Worm (Caenorhabditis elegans) whole organism, midembryonic: ENCODE measurements around the gene F45E1.4.

Experiments
- T22C8.4 ChIP-seq: fragments of 200-800 bp; sonication (Bioruptor generic); IDR thresholded peaks from 2 replicates; pipeline ENCODE4 v1.3.6; 2022; ENCODE audit warnings: missing genetic modification characterization, missing compliant biosample characterization
- cog-1 ChIP-seq: sonication (generic microtip); optimal IDR thresholded peaks from 2 replicates; lab custom pipeline; 2016; ENCODE audit warnings: missing genetic modification characterization, missing compliant biosample characterization
- flt-1 ChIP-seq: fragments of 200-800 bp; sonication (Bioruptor generic); IDR thresholded peaks from 2 replicates; pipeline ENCODE4 v1.3.6; 2022; ENCODE audit warnings: missing genetic modification characterization, missing compliant biosample characterization
- klf-2 ChIP-seq: fragments of 200-800 bp; sonication (Bioruptor generic); conservative IDR thresholded peaks from 2 replicates; pipeline ENCODE4 v1.3.6; 2022; ENCODE audit warnings: missing genetic modification reagents, missing genetic modification characterization, missing compliant biosample characterization
- med-1 ChIP-seq: sonication (generic microtip); optimal IDR thresholded peaks from 2 replicates; lab custom pipeline; 2017; ENCODE audit warnings: missing genetic modification characterization, mild to moderate bottlenecking, missing compliant biosample characterization, antibody characterized with exemption, missing genetic modification reagents; ENCODE audit not compliant: insufficient read depth
- ref-1 ChIP-seq: fragments of 200-800 bp; sonication (Bioruptor generic); conservative IDR thresholded peaks from 2 replicates; pipeline ENCODE4 v1.3.6; 2022; ENCODE audit warnings: missing genetic modification reagents, missing genetic modification characterization, missing compliant biosample characterization
- tab-1 ChIP-seq: fragments of 200-800 bp; sonication (Bioruptor generic); IDR thresholded peaks from 2 replicates; pipeline ENCODE4 v1.3.6; 2022; ENCODE audit warnings: missing genetic modification characterization, missing compliant biosample characterization
- ztf-23 ChIP-seq: fragments of 200-800 bp; sonication (Bioruptor generic); IDR thresholded peaks from 2 replicates; pipeline ENCODE4 v1.3.6; 2022; ENCODE audit warnings: missing genetic modification reagents, missing genetic modification characterization, missing compliant biosample characterization
- ztf-29 ChIP-seq: fragments of 200-800 bp; sonication (Bioruptor generic); IDR thresholded peaks from 2 replicates; pipeline ENCODE4 v1.3.6; 2022; ENCODE audit warnings: missing genetic modification reagents, missing genetic modification characterization, missing compliant biosample characterization

F45E1.4 gene

DNA sequence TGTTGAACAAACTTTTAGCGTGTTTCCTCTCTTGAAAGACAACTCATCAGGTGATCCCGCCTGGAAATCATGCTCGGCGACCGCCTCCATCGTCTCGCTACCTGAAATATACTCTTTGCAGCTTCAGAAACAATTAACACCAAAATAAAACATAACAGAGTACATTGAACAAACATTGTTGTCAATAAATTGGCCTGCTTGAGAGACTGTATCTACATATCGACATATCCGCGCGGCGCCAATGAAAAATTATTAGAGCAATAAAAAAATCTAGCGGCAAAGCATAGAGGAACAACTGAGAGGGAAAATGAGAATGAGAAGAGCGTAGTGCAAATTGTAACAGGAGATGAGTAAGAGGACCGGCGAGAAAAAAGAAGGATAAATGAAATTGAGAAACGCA lies 24.2 kb upstream of the F45E1.4 start, which contains the start of gene sem-5:
Gene sem-5 (minus strand): TSS at position 101 of the 400 bp plus-strand sequence.
- TF ChIP-seq ztf-23 (GFP tag; lab: Robert Waterston, UW) (no peak), cog-1 (tag; lab: Kevin White, UChicago) (no peak), flt-1 (no peak), T22C8.4 (no peak), med-1 (GFP tag; lab: Kevin White, UChicago) (no peak), klf-2 (GFP tag; lab: Robert Waterston, UW) (no peak), ztf-29 (GFP tag; lab: Robert Waterston, UW) (no peak), ref-1 (GFP tag; lab: Robert Waterston, UW) (no peak), tab-1 (GFP tag; lab: Robert Waterston, UW) (no peak)

DNA sequence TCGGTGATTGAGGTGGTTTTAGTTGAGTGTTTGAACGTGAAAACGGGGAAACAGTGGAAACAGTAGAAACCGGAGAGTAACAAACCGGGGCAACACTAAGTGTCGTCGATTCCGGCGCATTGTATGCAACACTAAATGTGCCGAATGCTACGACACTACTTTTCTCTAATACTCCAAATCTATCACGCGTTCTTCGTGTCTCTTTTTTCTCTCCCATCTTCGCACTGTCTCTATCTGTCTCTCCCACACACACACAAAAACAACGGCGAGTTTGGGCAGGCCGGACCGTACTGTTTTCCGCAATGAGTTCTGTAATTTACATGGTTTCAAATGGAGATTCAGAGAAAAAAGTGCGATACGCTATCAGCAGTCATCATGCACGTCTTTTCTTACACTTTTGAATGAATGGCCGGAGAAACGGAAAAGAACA lies 23.7 kb upstream of the F45E1.4 start:
- no peak for TF ChIP-seq med-1 (GFP tag; lab: Kevin White, UChicago)
- no peak for TF ChIP-seq T22C8.4
- TF ChIP-seq flt-1 = 0 out of 2 replicates have a peak, but pooled peaks have one; percentile 58
- no peak for TF ChIP-seq ref-1 (GFP tag; lab: Robert Waterston, UW)
- TF ChIP-seq ztf-29 (GFP tag; lab: Robert Waterston, UW) = no peak
- TF ChIP-seq tab-1 (GFP tag; lab: Robert Waterston, UW) = 0 out of 2 replicates have a peak, but pooled peaks have one; percentile 29

- TF ChIP-seq T22C8.4 (no peak), ref-1 (GFP tag; lab: Robert Waterston, UW) (no peak), flt-1 (no peak), klf-2 (GFP tag; lab: Robert Waterston, UW) (no peak), ztf-29 (GFP tag; lab: Robert Waterston, UW) (no peak), ztf-23 (GFP tag; lab: Robert Waterston, UW) (no peak), med-1 (GFP tag; lab: Kevin White, UChicago) (no peak), cog-1 (tag; lab: Kevin White, UChicago) (no peak), tab-1 (GFP tag; lab: Robert Waterston, UW) (no peak)
Observed at ce11 chrX:7964022-7964421, 21.8 kb upstream of the F45E1.4 start.

DNA sequence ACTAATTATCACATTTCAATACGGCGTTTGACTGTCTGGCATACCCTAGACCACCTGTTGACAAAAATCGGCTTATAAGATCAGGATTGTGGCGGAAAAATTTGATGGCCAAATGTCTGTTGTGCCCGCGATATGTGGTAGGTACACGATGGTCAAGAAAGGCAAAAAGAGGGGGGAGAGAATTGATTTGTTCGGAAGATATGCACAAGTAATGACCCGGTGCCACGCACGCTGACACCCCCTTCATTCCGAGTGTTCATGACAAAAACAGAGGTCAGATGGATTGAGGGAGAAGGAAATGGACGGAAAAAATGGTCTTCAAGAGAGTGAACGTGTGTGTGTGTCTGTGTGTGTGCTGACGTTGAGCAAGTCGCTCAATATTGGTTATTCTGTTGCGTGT lies 20.3 kb upstream of the F45E1.4 start:
- TF ChIP-seq ztf-29 (GFP tag; lab: Robert Waterston, UW) (no peak), cog-1 (tag; lab: Kevin White, UChicago) (no peak), tab-1 (GFP tag; lab: Robert Waterston, UW) (no peak), ref-1 (GFP tag; lab: Robert Waterston, UW) (no peak), med-1 (GFP tag; lab: Kevin White, UChicago) (no peak), T22C8.4 (no peak), klf-2 (GFP tag; lab: Robert Waterston, UW) (no peak), flt-1 (no peak), ztf-23 (GFP tag; lab: Robert Waterston, UW) (no peak)

DNA sequence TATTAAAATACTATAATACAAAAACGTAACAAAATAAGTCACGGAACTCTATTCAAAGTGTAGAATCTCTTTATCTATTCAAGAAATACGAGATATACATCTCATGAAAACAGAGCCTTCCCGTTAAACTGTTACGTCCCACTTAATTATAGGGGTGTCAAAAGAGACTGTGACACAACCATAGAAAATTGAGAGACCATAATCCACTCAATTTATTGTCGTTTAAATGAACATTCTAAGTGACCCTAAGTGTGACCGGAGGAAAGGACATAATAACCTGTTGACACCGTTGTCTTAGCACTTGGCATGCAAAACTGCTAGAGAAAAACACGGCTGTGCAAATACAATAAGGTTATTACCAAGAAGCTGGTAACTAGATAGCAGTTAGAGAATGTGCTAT lies 17.2 kb upstream of the F45E1.4 start:
- no peak for TF ChIP-seq T22C8.4
- TF ChIP-seq ref-1 (GFP tag; lab: Robert Waterston, UW) = no peak
- no peak for TF ChIP-seq flt-1
- no peak for TF ChIP-seq cog-1 (tag; lab: Kevin White, UChicago)
- no peak for TF ChIP-seq ztf-23 (GFP tag; lab: Robert Waterston, UW)
- no peak for TF ChIP-seq klf-2 (GFP tag; lab: Robert Waterston, UW)
- no peak for TF ChIP-seq ztf-29 (GFP tag; lab: Robert Waterston, UW)
- TF ChIP-seq tab-1 (GFP tag; lab: Robert Waterston, UW) = no peak
- no peak for TF ChIP-seq med-1 (GFP tag; lab: Kevin White, UChicago)

- TF ChIP-seq ztf-29 (GFP tag; lab: Robert Waterston, UW) (no peak), ztf-23 (GFP tag; lab: Robert Waterston, UW) (no peak)
Observed at ce11 chrX:7975741-7976140, 10.0 kb upstream of the F45E1.4 start.

- TF ChIP-seq T22C8.4 (no peak), tab-1 (GFP tag; lab: Robert Waterston, UW) (no peak), ztf-23 (GFP tag; lab: Robert Waterston, UW) (no peak), med-1 (GFP tag; lab: Kevin White, UChicago) (no peak), ref-1 (GFP tag; lab: Robert Waterston, UW) (no peak), cog-1 (tag; lab: Kevin White, UChicago) (no peak), ztf-29 (GFP tag; lab: Robert Waterston, UW) (no peak), klf-2 (GFP tag; lab: Robert Waterston, UW) (no peak), flt-1 (no peak)
Observed at ce11 chrX:7976400-7976799, 9.4 kb upstream of the F45E1.4 start, which contains the start of gene F45E1.5. Gene F45E1.5 (plus strand): TSS chrX:7976700.

ce11 chrX:7977452-7977851 lies 8.3 kb upstream of the F45E1.4 start:
- TF ChIP-seq ref-1 (GFP tag; lab: Robert Waterston, UW) = no peak
- TF ChIP-seq tab-1 (GFP tag; lab: Robert Waterston, UW) = no peak
- no peak for TF ChIP-seq T22C8.4
- TF ChIP-seq cog-1 (tag; lab: Kevin White, UChicago) = no peak
- no peak for TF ChIP-seq flt-1
- no peak for TF ChIP-seq ztf-23 (GFP tag; lab: Robert Waterston, UW)
- TF ChIP-seq med-1 (GFP tag; lab: Kevin White, UChicago) = no peak
- no peak for TF ChIP-seq klf-2 (GFP tag; lab: Robert Waterston, UW)
- TF ChIP-seq ztf-29 (GFP tag; lab: Robert Waterston, UW) = no peak

- TF ChIP-seq ref-1 (GFP tag; lab: Robert Waterston, UW) (no peak), ztf-29 (GFP tag; lab: Robert Waterston, UW) (no peak), med-1 (GFP tag; lab: Kevin White, UChicago) (no peak), klf-2 (GFP tag; lab: Robert Waterston, UW) (no peak), flt-1 (no peak), T22C8.4 (no peak), cog-1 (tag; lab: Kevin White, UChicago) (no peak), ztf-23 (GFP tag; lab: Robert Waterston, UW) (no peak), tab-1 (GFP tag; lab: Robert Waterston, UW) (no peak)
Observed at ce11 chrX:7982047-7982446, 3.7 kb upstream of the F45E1.4 start, which contains the start of gene his-71. Gene his-71 (minus strand): TSS chrX:7982070.
